Fruit fly (Drosophila melanogaster): ENCODE data around the gene CG7322.

Gene CG7322

DNA sequence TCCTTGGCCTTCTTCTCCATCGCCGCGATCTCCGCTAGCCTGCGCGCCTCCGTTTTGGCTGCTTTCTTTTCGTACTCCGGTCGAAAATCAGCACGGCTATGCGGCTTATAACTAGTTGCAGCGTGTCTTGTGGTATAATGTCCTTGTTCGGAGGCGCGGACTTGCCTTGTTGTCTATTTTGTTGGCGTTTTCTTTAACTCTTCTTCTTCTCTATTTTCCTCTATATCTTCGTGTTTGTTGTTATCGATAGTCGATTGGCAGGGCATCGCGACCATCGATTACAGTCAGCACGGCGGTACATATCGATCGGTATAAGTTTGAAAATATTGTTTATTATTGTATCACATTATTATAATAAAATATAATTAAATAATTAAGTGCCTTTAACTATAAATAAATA, 35.9 kb upstream of the CG7322 start, which contains the start of gene Flacc:
Gene Flacc, minus strand, starts transcription at position 204 of the 400 bp plus-strand sequence.
- TF ChIP-seq CG9948 (tag; optimal IDR thresholded peaks at IDR 0.05): no peak
- peak; percentile 65 for TF ChIP-seq D1 (tag; optimal IDR thresholded peaks at IDR 0.05)
- no peak for TF ChIP-seq CG4496 (GFP tag; IDR thresholded peaks at IDR 0.05)
- no peak for TF ChIP-seq CG15710 (tag; optimal IDR thresholded peaks at IDR 0.05)
- TF ChIP-seq Pif1B (GFP tag; optimal IDR thresholded peaks at IDR 0.05): no peak
- no peak for TF ChIP-seq CG34367 (tag; optimal IDR thresholded peaks at IDR 0.05)
- TF ChIP-seq Ets98B (GFP tag; IDR thresholded peaks at IDR 0.05): no peak

DNA sequence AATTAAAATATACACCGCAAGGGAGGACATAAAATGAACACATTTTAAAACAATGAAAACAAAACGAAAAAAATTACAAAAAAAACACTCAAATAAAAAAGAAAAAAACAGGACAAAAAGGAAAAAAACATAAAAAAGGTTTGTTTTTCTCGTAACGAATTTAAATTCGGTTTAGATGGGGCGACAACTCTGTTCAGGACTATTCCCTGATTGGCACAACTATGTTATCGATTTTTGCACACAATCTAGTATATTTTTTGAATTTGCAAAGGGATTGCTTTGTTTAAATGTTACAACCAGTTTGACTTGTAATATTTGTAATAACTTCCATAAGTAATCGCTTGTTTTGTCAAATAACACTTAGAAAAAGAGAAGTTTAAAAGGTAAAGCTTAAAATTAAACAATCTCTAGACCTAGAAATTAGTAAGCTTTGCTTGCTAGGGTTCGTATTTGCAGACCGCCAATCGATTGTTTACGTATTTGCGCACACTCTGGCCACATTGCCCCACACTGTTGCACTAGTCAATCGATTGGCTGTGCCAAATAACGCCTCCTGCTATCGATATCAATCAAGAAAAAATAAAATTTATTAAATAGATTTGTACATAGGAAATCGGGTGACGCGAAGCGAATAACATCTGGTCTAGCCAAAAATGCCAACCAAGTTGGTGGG, 26.6 kb upstream of the CG7322 start, which contains the start of gene CG7332:
Gene CG7332, plus strand, starts transcription at position 515 of the 673 bp plus-strand sequence.
- no peak for TF ChIP-seq Pif1A (GFP tag; optimal IDR thresholded peaks at IDR 0.05)
- no peak for TF ChIP-seq EcR (GFP tag; optimal IDR thresholded peaks at IDR 0.05)
- no peak for TF ChIP-seq CG8159 (tag; optimal IDR thresholded peaks at IDR 0.05)
- TF ChIP-seq CG14655 (GFP tag; optimal IDR thresholded peaks at IDR 0.05): no peak
- TF ChIP-seq rn (GFP tag; IDR thresholded peaks at IDR 0.05): no peak
- no peak for TF ChIP-seq CG4496 (GFP tag; IDR thresholded peaks at IDR 0.05)
- TF ChIP-seq CG10348 (GFP tag; IDR thresholded peaks at IDR 0.05): no peak
- no peak for TF ChIP-seq CG34367 (tag; optimal IDR thresholded peaks at IDR 0.05)
- TF ChIP-seq Ets98B (GFP tag; IDR thresholded peaks at IDR 0.05): no peak
- no peak for TF ChIP-seq gl (tag; optimal IDR thresholded peaks at IDR 0.05)
- no peak for TF ChIP-seq CG15710 (tag; optimal IDR thresholded peaks at IDR 0.05)

DNA sequence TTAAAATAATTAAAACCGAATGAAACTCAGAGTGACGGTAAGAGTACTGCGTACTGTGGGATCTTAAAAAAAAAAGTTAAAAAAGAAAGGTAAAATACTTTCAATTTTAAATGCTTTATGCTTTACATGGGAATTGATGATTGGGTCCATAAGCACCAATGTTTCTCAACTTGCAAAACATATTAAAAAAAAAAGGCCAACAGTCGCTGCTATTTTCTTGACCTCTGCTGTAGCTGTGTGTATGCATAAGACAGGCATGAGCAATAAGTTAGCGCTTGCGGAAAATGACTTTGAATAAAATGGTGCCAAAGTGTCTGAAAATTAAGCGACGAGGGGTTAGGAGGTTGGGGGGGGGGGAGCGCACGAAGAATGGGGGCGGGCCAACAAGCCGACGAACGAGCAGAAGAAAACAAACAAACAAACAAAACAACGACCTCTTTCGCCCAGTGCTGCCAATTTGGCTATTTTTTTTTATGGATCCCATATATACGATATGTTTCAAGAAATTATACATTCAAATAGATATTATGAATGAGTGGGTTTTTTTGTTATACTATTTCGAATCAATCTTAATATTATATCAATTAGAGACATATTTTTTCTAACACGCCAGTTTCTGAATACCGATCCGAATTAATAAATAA, 12.1 kb upstream of the CG7322 start:
- TF ChIP-seq Ets98B (GFP tag; IDR thresholded peaks at IDR 0.05) (peak; percentile 74), CG13204 (GFP tag; optimal IDR thresholded peaks at IDR 0.05) (peak; percentile 35), D1 (tag; optimal IDR thresholded peaks at IDR 0.05) (no peak), CG12605 (GFP tag; IDR thresholded peaks at IDR 0.05) (peak; percentile 74), CG9948 (tag; optimal IDR thresholded peaks at IDR 0.05) (peak; percentile 68), CG34367 (tag; optimal IDR thresholded peaks at IDR 0.05) (peak; percentile 59), CG32121 (GFP tag; IDR thresholded peaks at IDR 0.05) (peak; percentile 76), Snoo (tag; optimal IDR thresholded peaks at IDR 0.05) (peak; percentile 65), CG8301 (tag; optimal IDR thresholded peaks at IDR 0.05) (peak; percentile 57), EcR (GFP tag; optimal IDR thresholded peaks at IDR 0.05) (no peak), CG15710 (tag; optimal IDR thresholded peaks at IDR 0.05) (peak; percentile 71), CG10348 (GFP tag; IDR thresholded peaks at IDR 0.05) (no peak), fd96Ca (GFP tag; IDR thresholded peaks at IDR 0.05) (peak; percentile 75), Pif1A (GFP tag; optimal IDR thresholded peaks at IDR 0.05) (no peak), gl (tag; optimal IDR thresholded peaks at IDR 0.05) (peak; percentile 54), CG17806 (tag; optimal IDR thresholded peaks at IDR 0.05) (peak; percentile 79), CG14655 (GFP tag; optimal IDR thresholded peaks at IDR 0.05) (no peak), rn (GFP tag; IDR thresholded peaks at IDR 0.05) (peak; percentile 39; the same call in 1 of the 2 replicates), Pif1B (GFP tag; optimal IDR thresholded peaks at IDR 0.05) (peak; percentile 78), CG8159 (tag; optimal IDR thresholded peaks at IDR 0.05) (peak; percentile 81), CG4496 (GFP tag; IDR thresholded peaks at IDR 0.05) (peak; percentile 79; the same call in 2 of the 3 replicates)

DNA sequence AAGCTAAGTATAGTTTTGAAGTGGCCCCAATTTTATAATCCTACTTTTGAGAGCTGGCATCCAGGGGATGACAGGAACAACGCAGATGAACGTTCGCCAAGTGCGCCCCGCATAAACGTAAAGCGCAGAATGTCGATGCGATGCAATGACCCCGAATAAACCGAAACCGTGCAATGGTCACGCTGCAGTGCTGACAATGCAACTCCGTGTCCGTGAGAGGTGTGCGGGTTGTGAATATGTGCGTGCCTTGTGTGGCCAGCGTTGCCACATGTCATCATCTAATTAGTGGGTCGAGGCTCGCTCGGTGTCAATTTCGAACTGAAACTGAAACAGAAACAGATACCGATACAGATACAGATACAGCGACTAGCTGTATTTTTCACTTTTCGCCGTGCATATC, 10.6 kb upstream of the CG7322 start:
- TF ChIP-seq CG15710 (tag; optimal IDR thresholded peaks at IDR 0.05) (no peak), EcR (GFP tag; optimal IDR thresholded peaks at IDR 0.05) (peak; percentile 80)

DNA sequence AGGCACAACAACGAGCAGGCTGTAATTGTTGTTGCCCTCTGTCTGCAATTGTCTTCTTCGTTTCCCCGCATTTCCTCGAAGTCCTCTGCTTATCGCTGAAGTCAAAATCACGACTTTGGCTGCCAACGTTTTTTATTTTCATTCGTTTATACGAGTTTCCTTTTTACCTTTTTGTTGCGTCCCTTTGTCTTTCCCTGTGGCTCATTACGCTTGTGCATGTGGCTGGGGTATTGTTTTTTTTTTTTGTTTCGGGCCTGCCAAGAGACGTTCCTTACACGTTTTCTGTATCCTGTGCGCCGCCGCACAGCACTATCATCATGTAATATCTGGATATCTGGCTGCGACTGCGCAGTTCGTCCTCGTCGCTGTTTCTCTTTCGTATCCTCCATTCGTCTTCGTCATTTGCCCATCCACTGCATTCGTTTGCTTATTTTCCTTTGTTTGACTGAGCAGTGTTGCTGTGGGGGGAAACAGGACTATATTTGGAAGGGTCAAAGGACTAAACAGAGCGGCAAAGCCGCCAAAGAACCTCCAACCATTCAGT, 8.8 kb upstream of the CG7322 start:
- TF ChIP-seq CG9948 (tag; optimal IDR thresholded peaks at IDR 0.05) (no peak), Pif1A (GFP tag; optimal IDR thresholded peaks at IDR 0.05) (no peak), CG34367 (tag; optimal IDR thresholded peaks at IDR 0.05) (peak; percentile 7), CG8301 (tag; optimal IDR thresholded peaks at IDR 0.05) (no peak), rn (GFP tag; IDR thresholded peaks at IDR 0.05) (no peak), CG14655 (GFP tag; optimal IDR thresholded peaks at IDR 0.05) (no peak), CG4496 (GFP tag; IDR thresholded peaks at IDR 0.05) (no peak), CG17806 (tag; optimal IDR thresholded peaks at IDR 0.05) (peak; percentile 19), gl (tag; optimal IDR thresholded peaks at IDR 0.05) (peak; percentile 48), CG15710 (tag; optimal IDR thresholded peaks at IDR 0.05) (peak; percentile 14), fd96Ca (GFP tag; IDR thresholded peaks at IDR 0.05) (no peak), Ets98B (GFP tag; IDR thresholded peaks at IDR 0.05) (no peak), Snoo (tag; optimal IDR thresholded peaks at IDR 0.05) (no peak), CG12605 (GFP tag; IDR thresholded peaks at IDR 0.05) (no peak), EcR (GFP tag; optimal IDR thresholded peaks at IDR 0.05) (peak; percentile 50), CG13204 (GFP tag; optimal IDR thresholded peaks at IDR 0.05) (peak; percentile 71), CG10348 (GFP tag; IDR thresholded peaks at IDR 0.05) (no peak), CG8159 (tag; optimal IDR thresholded peaks at IDR 0.05) (peak; percentile 10)

Measured in whole organism, pupa.